Worm (Caenorhabditis elegans): ENCODE data around the gene M163.9.

- TF ChIP-seq ama-1 (optimal IDR thresholded peaks at IDR 0.05): no peak
- no peak for TF ChIP-seq dve-1 (tag; optimal IDR thresholded peaks at IDR 0.05)
- no peak for TF ChIP-seq nhr-11 (tag; optimal IDR thresholded peaks at IDR 0.05)
- TF ChIP-seq pag-3 (tag; optimal IDR thresholded peaks at IDR 0.05; ENCODE audit: borderline replicate concordance): no peak
- no peak for TF ChIP-seq sox-4 (tag; optimal IDR thresholded peaks at IDR 0.05)
Observed at ce11 chrX:14508823-14509259, 39.5 kb downstream of the M163.9 start.

Measured in whole organism, late embryonic.